Worm (Caenorhabditis elegans) whole organism, late embryonic: ENCODE results near the gene T24B8.3.

Experiments
- C38D4.7 ChIP-seq: fragments of 200-800 bp; sonication (Bioruptor generic); optimal IDR thresholded peaks from 2 replicates; lab custom pipeline; 2018; ENCODE audit warnings: mild to moderate bottlenecking, missing genetic modification characterization, moderate library complexity, missing compliant biosample characterization
- F13H6.1 ChIP-seq: sonication (generic microtip); optimal IDR thresholded peaks from 2 replicates; lab custom pipeline; 2016; ENCODE audit warnings: missing genetic modification characterization, missing compliant biosample characterization
- ceh-14 ChIP-seq: sonication (generic microtip); optimal IDR thresholded peaks from 2 replicates; lab custom pipeline; 2016; ENCODE audit warnings: missing genotype, missing genetic modification characterization, missing compliant biosample characterization
- ceh-19 ChIP-seq: fragments of 200-800 bp; sonication (Bioruptor generic); optimal IDR thresholded peaks from 2 replicates; lab custom pipeline; 2018; ENCODE audit warnings: mild to moderate bottlenecking, missing genetic modification characterization, missing compliant biosample characterization
- ceh-24 ChIP-seq: sonication (generic microtip); optimal IDR thresholded peaks from 2 replicates; lab custom pipeline; 2016; ENCODE audit warnings: mild to moderate bottlenecking, missing genetic modification characterization, missing compliant biosample characterization
- ceh-45 ChIP-seq: fragments of 200-800 bp; sonication (Bioruptor generic); IDR thresholded peaks from 2 replicates; pipeline ENCODE4 v1.3.6; 2022; ENCODE audit warnings: missing genetic modification reagents, missing genetic modification characterization, missing compliant biosample characterization
- ceh-48 ChIP-seq: sonication (generic microtip); optimal IDR thresholded peaks from 2 replicates; lab custom pipeline; 2016; ENCODE audit warnings: missing genetic modification characterization, inconsistent platforms, missing compliant biosample characterization
- ceh-6 ChIP-seq: fragments of 200-800 bp; sonication (Bioruptor generic); optimal IDR thresholded peaks from 2 replicates; lab custom pipeline; 2018; ENCODE audit warnings: mild to moderate bottlenecking, missing genetic modification characterization, missing compliant biosample characterization
- dmd-4 ChIP-seq: sonication (generic microtip); optimal IDR thresholded peaks from 2 replicates; lab custom pipeline; 2016; ENCODE audit warnings: borderline replicate concordance, missing genetic modification characterization, missing compliant biosample characterization
- fkh-10 ChIP-seq: fragments of 150-350 bp; optimal IDR thresholded peaks from 2 replicates; lab custom pipeline; 2014; ENCODE audit warnings: missing biosample characterization, missing genetic modification reagents, missing genetic modification characterization
- fkh-6 ChIP-seq: sonication (generic microtip); optimal IDR thresholded peaks from 2 replicates; lab custom pipeline; 2016; ENCODE audit warnings: missing genetic modification characterization, missing compliant biosample characterization
- hlh-13 ChIP-seq: fragments of 200-800 bp; sonication (Bioruptor generic); optimal IDR thresholded peaks from 2 replicates; lab custom pipeline; 2018; ENCODE audit warnings: mild to moderate bottlenecking, missing genetic modification characterization, missing compliant biosample characterization
- hlh-30 ChIP-seq: sonication (generic microtip); optimal IDR thresholded peaks from 2 replicates; lab custom pipeline; 2017; ENCODE audit warnings: antibody characterized with exemption, missing genetic modification characterization, missing compliant biosample characterization; ENCODE audit not compliant: insufficient read depth
- hlh-8 ChIP-seq: sonication (generic microtip); optimal IDR thresholded peaks from 2 replicates; lab custom pipeline; 2016; ENCODE audit warnings: missing genotype, missing genetic modification characterization, missing compliant biosample characterization
- madf-2 ChIP-seq: sonication (generic microtip); optimal IDR thresholded peaks from 2 replicates; lab custom pipeline; 2017; ENCODE audit warnings: missing genetic modification characterization, missing compliant biosample characterization
- nhr-11 ChIP-seq: fragments of 150-350 bp; optimal IDR thresholded peaks from 2 replicates; lab custom pipeline; 2014; ENCODE audit warnings: missing biosample characterization, missing genetic modification characterization
- pag-3 ChIP-seq: sonication (generic microtip); optimal IDR thresholded peaks from 2 replicates; lab custom pipeline; 2016; ENCODE audit warnings: missing compliant biosample characterization, missing genetic modification characterization, borderline replicate concordance
- pqm-1 ChIP-seq: sonication (generic microtip); optimal IDR thresholded peaks from 2 replicates; lab custom pipeline; 2016; ENCODE audit warnings: missing genetic modification characterization, missing compliant biosample characterization
- rnt-1 ChIP-seq: sonication (generic microtip); optimal IDR thresholded peaks from 2 replicates; lab custom pipeline; 2016; ENCODE audit warnings: missing genetic modification characterization, missing compliant biosample characterization
- sdc-2 ChIP-seq: sonication (generic microtip); optimal IDR thresholded peaks from 2 replicates; lab custom pipeline; 2016; ENCODE audit warnings: missing genotype, missing genetic modification characterization, missing compliant biosample characterization
- sox-2 ChIP-seq: fragments of 200-800 bp; sonication (Bioruptor generic); IDR thresholded peaks from 2 replicates; pipeline ENCODE4 v1.3.6; 2022; ENCODE audit warnings: missing genetic modification reagents, missing genetic modification characterization, missing compliant biosample characterization
- sox-4 ChIP-seq: sonication (generic microtip); optimal IDR thresholded peaks from 2 replicates; lab custom pipeline; 2017; ENCODE audit warnings: mild to moderate bottlenecking, missing genetic modification characterization, inconsistent platforms, missing compliant biosample characterization
- tbx-2 ChIP-seq: sonication (generic microtip); optimal IDR thresholded peaks from 2 replicates; lab custom pipeline; 2016; ENCODE audit warnings: missing genetic modification characterization, missing compliant biosample characterization
- tbx-7 ChIP-seq: sonication (generic microtip); optimal IDR thresholded peaks from 2 replicates; lab custom pipeline; 2016; ENCODE audit warnings: missing genotype, missing genetic modification characterization, missing compliant biosample characterization
- unc-3 ChIP-seq, 2 experiments: fragments of 200-800 bp in 1 of 2; sonication (Bioruptor generic) in 1 of 2; sonication (generic microtip) in 1 of 2; conservative IDR thresholded peaks in 1 of 2; optimal IDR thresholded peaks in 1 of 2; 2 replicates each; pipeline versions ENCODE4 v1.3.6 to Lab custom; 2016 to 2022; ENCODE audit warnings: missing compliant biosample characterization in 2 of 2, missing genetic modification characterization in 2 of 2, missing genetic modification reagents in 1 of 2
- unc-42 ChIP-seq: sonication (generic microtip); optimal IDR thresholded peaks from 2 replicates; lab custom pipeline; 2016; ENCODE audit warnings: missing genotype, missing genetic modification characterization, missing compliant biosample characterization
- unc-55 ChIP-seq: sonication (generic microtip); optimal IDR thresholded peaks from 2 replicates; lab custom pipeline; 2017; ENCODE audit warnings: missing biosample characterization, missing genetic modification reagents, missing genetic modification characterization
- zip-5 ChIP-seq: sonication (generic microtip); optimal IDR thresholded peaks from 2 replicates; lab custom pipeline; 2016; ENCODE audit warnings: missing genetic modification characterization, missing compliant biosample characterization

Gene T24B8.3

ce11 chrII:9061099-9061498, at the start of gene T24B8.3:
T24B8.3 (minus strand) TSS chrII:9061137.
- no peak for TF ChIP-seq unc-55 (GFP tag; lab: Kevin White, UChicago)

DNA sequence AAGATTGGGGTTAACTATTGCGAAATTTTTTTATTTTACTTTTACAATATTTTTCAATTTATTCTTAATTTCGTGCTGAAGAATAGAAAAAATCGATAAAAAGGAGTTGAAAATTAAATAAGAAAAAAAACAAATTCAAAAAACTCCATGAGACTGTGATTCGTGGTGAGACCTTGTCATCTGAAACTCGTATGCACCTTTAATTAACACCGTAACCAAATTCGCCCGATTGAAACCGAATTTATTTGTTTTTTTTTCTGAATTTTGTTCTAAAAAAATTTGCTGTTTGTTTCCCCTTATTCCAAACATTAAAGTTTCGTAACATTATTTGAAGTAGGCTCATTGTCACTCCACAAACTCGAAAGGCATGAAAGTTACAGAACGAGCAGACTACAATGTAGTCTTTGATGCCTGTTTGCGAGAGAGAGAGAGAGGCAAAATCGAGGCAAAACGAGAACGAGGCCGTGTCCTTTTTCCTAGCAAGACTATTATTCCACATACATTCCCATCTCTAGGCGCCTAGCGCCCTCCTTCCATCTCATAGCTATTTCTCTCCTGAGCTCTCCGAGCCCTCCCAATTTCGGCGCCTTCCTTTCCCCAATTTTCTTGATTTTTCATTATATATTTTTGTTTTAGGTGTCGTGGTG, 48.1 kb upstream of the T24B8.3 start, which contains the start of gene T24H10.4:
TSS of gene T24H10.4 (plus strand) at position 630 of the 647 bp plus-strand sequence.
- TF ChIP-seq unc-42: peak; percentile 37
- no peak for TF ChIP-seq sox-2 (GFP tag; lab: Robert Waterston, UW)
- TF ChIP-seq dmd-4 (tag; lab: Kevin White, UChicago): no peak

DNA sequence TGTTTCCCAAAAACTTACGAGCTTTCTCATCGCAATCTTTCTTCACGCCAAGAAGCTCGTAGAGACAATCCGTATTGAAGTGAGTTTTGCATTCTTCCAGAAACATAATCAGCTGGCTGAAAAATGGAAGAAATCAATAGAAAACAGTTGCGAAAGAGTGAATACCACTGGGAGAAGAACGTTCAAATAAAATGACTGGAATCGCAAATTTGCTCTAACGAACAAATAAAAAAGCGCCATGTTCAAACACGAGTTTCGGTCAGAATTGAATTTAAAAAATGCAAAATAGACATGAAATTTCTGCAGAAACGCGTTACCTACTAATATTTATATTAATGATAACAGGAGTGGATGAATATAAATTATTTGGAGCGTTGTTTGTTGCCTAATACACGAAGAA, 47.5 kb upstream of the T24B8.3 start, which contains the start of gene dnj-23:
TSS of gene dnj-23 (minus strand) at position 158 of the 400 bp plus-strand sequence.
- no peak for TF ChIP-seq rnt-1 (tag; lab: Kevin White, UChicago)
- no peak for TF ChIP-seq ceh-24 (tag; lab: Kevin White, UChicago)

DNA sequence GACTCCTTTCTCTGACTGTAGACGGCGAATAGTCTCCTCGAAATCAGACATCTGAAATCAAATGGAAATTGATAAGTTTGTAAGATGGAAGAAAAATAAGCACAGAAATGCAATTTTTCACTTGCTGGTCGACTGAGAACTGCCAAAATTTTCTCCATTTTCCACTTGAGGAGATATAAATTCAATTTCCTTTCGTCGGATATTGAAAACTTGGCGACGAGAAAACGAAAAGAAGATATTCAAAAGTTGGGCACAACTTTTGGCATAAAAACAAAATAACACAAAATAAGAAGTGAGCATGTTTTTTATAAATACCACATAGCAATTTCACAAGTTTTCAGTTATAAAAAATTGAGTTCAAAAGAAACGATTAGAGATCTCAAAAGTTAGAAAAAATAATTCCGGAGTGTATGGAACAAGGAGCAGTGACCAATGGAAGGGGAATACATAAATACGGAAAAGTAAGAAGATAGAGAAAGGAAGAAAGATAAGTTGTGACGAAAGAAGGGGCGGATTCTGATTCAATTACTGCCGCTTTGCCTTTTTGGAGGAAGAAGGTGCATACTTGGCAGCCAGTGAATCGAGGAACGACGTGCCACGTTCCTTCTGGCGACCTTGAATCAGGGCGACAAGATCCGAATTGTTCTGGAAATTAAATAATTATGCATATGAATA, 46.3 kb upstream of the T24B8.3 start, which contains the start of gene dyrb-1:
TSS of gene dyrb-1 (minus strand) at position 51 of the 675 bp plus-strand sequence.
- TF ChIP-seq fkh-10 (GFP tag; lab: Kevin White, UChicago) (no peak), unc-3 (GFP tag; conservative IDR thresholded peaks at IDR 0.05; lab: Robert Waterston, UW) (no peak), unc-3 (tag; optimal IDR thresholded peaks at IDR 0.05; lab: Kevin White, UChicago) (no peak), unc-42 (peak; percentile 89)
- TF ChIP-seq, all 69 proteins: peak for 1

DNA sequence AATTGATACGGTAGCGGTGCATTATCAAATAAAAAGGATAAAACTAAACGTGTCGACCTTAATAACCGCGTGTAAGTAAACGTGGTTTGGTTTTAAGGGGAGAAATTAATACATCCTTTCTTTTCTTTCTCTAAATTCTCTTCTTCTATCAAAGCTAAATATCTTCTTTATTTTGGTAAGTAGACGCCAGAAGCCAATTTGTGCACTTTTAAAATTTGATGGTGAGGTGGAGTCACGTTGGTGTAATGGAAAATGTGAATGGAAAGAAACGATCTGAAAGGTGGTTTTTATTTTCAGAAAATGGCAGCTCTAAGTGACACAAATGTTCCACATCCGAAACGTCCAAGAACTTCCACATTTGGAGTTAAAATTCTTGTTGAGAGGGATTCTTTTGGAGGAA, 39.9 kb upstream of the T24B8.3 start, which contains the start of gene T24H10.5:
TSS of gene T24H10.5 (plus strand) at position 301 of the 400 bp plus-strand sequence.
- TF ChIP-seq nhr-11 (no peak), sdc-2 (no peak), hlh-8 (no peak)
- TF ChIP-seq, all 69 proteins: peak for 0

ce11 chrII:9099017-9099416, 38.1 kb upstream of the T24B8.3 start, which contains the start of gene T24H10.1:
T24H10.1 (plus strand) TSS chrII:9099371.
- TF ChIP-seq tbx-2 (tag; lab: Kevin White, UChicago) (peak; percentile 14), C38D4.7 (GFP tag; lab: Kevin White, UChicago) (no peak), sox-4 (no peak), pqm-1 (tag; lab: Kevin White, UChicago) (no peak), hlh-8 (no peak), ceh-48 (tag; lab: Kevin White, UChicago) (peak; percentile 58), madf-2 (tag; lab: Kevin White, UChicago) (no peak), hlh-30 (tag; lab: Kevin White, UChicago) (peak; percentile 21), tbx-7 (tag; lab: Kevin White, UChicago) (no peak), ceh-19 (GFP tag; lab: Kevin White, UChicago) (no peak), F13H6.1 (no peak), hlh-13 (GFP tag; lab: Kevin White, UChicago) (no peak), ceh-14 (tag; lab: Kevin White, UChicago) (no peak), unc-42 (peak; percentile 17), ceh-24 (tag; lab: Kevin White, UChicago) (no peak)
- TF ChIP-seq, all 69 proteins: peak for 4

- TF ChIP-seq F13H6.1 (no peak), sdc-2 (no peak), zip-5 (tag; lab: Kevin White, UChicago) (no peak), ceh-6 (GFP tag; lab: Kevin White, UChicago) (no peak), fkh-6 (no peak), pag-3 (tag; lab: Kevin White, UChicago) (no peak), C38D4.7 (GFP tag; lab: Kevin White, UChicago) (no peak), sox-2 (GFP tag; lab: Robert Waterston, UW) (no peak), unc-55 (GFP tag; lab: Kevin White, UChicago) (no peak), ceh-24 (tag; lab: Kevin White, UChicago) (no peak), ceh-45 (GFP tag; lab: Robert Waterston, UW) (no peak)
- TF ChIP-seq, all 69 proteins: peak for 0
Measured at ce11 chrII:9098505-9098904, 37.6 kb upstream of the T24B8.3 start, which contains the start of gene clh-5. clh-5 (minus strand) TSS chrII:9098605.
